Worm (Caenorhabditis elegans) whole organism, L1 larva: ENCODE results near the gene kin-19.

Experiments used
- C04F5.9 ChIP-seq: sonication (generic microtip); optimal IDR thresholded peaks from 2 replicates; lab custom pipeline; 2016; ENCODE audit warnings: missing genetic modification characterization, missing compliant biosample characterization
- C16A3.4 ChIP-seq: fragments of 150-350 bp; optimal IDR thresholded peaks from 2 replicates; lab custom pipeline; 2014; ENCODE audit warnings: missing biosample characterization, missing genetic modification characterization
- Y116A8C.19 ChIP-seq: sonication (generic microtip); optimal IDR thresholded peaks from 2 replicates; lab custom pipeline; 2016; ENCODE audit warnings: missing compliant biosample characterization, missing genetic modification characterization, borderline replicate concordance
- aha-1 ChIP-seq: fragments of 150-350 bp; optimal IDR thresholded peaks from 2 replicates; lab custom pipeline; 2014; ENCODE audit warnings: missing biosample characterization, missing genetic modification characterization
- ceh-8 ChIP-seq: fragments of 200-800 bp; sonication (Bioruptor generic); optimal IDR thresholded peaks from 2 replicates; lab custom pipeline; 2018; ENCODE audit warnings: mild to moderate bottlenecking, missing genetic modification characterization, moderate library complexity, missing compliant biosample characterization
- ceh-82 ChIP-seq, 3 experiments: fragments of 150-350 bp in 1 of 3; sonication (generic microtip) in 2 of 3; optimal IDR thresholded peaks; 2 replicates each; lab custom pipeline; 2014 to 2017; ENCODE audit warnings: missing biosample characterization in 3 of 3, missing genetic modification characterization in 3 of 3
- ceh-90 ChIP-seq: sonication (generic microtip); optimal IDR thresholded peaks from 2 replicates; lab custom pipeline; 2016; ENCODE audit warnings: missing genetic modification characterization, missing compliant biosample characterization
- dpl-1 ChIP-seq, 3 experiments: fragments of 150-350 bp in 2 of 3; sonication (generic microtip) in 1 of 3; optimal IDR thresholded peaks; 2 replicates each; lab custom pipeline; 2014 to 2017; ENCODE audit warnings: missing biosample characterization in 3 of 3, missing genetic modification characterization in 3 of 3, missing genetic modification reagents in 3 of 3
- efl-1 ChIP-seq, 4 experiments: fragments of 150-350 bp; optimal IDR thresholded peaks in 3 of 4; peaks in 1 of 4; 1 replicate in 1 of 4; 2 replicates in 3 of 4; lab custom pipeline; 2014; ENCODE audit warnings: missing biosample characterization in 2 of 4, missing genetic modification characterization in 2 of 4, missing genetic modification reagents in 2 of 4
- efl-3 ChIP-seq: fragments of 200-800 bp; sonication (Bioruptor generic); optimal IDR thresholded peaks from 2 replicates; lab custom pipeline; 2018; ENCODE audit warnings: mild to moderate bottlenecking, missing genetic modification characterization, missing compliant biosample characterization
- egl-13 ChIP-seq: sonication (generic microtip); optimal IDR thresholded peaks from 2 replicates; lab custom pipeline; 2016; ENCODE audit warnings: missing genotype, missing genetic modification reagents, missing genetic modification characterization, missing compliant biosample characterization
- egl-27 ChIP-seq, 2 experiments: fragments of 150-350 bp in 1 of 2; sonication (generic microtip); optimal IDR thresholded peaks; 3 replicates each; lab custom pipeline; 2017 to 2018; ENCODE audit warnings: missing biosample characterization in 2 of 2, missing genetic modification characterization in 2 of 2, missing genetic modification reagents in 2 of 2
- elt-3 ChIP-seq, 6 experiments: fragments of 150-350 bp in 1 of 6; sonication (generic microtip); optimal IDR thresholded peaks; 2 replicates each; lab custom pipeline; 2017 to 2018; ENCODE audit warnings: missing biosample characterization in 6 of 6, missing genetic modification characterization in 6 of 6, inconsistent platforms in 1 of 6
- fkh-10 ChIP-seq: sonication (generic microtip); optimal IDR thresholded peaks from 2 replicates; lab custom pipeline; 2017; ENCODE audit warnings: missing biosample characterization, missing genetic modification reagents, missing genetic modification characterization
- fkh-4 ChIP-seq: sonication (generic microtip); optimal IDR thresholded peaks from 2 replicates; lab custom pipeline; 2016; ENCODE audit warnings: missing compliant biosample characterization, missing genetic modification characterization, borderline replicate concordance
- fkh-8 ChIP-seq: sonication (generic microtip); optimal IDR thresholded peaks from 2 replicates; lab custom pipeline; 2016; ENCODE audit warnings: mild to moderate bottlenecking, missing genetic modification characterization, missing compliant biosample characterization
- fos-1 ChIP-seq: fragments of 150-350 bp; optimal IDR thresholded peaks from 2 replicates; lab custom pipeline; 2014; ENCODE audit warnings: missing biosample characterization, missing genetic modification characterization
- grh-1 ChIP-seq: fragments of 200-800 bp; sonication (Bioruptor generic); IDR thresholded peaks from 2 replicates; pipeline ENCODE4 v1.3.6; 2022; ENCODE audit warnings: missing genetic modification reagents, missing genetic modification characterization, missing compliant biosample characterization
- hlh-4 ChIP-seq: sonication (generic microtip); optimal IDR thresholded peaks from 2 replicates; lab custom pipeline; 2016; ENCODE audit warnings: mild to moderate bottlenecking, missing genetic modification characterization, missing compliant biosample characterization
- irx-1 ChIP-seq: sonication (generic microtip); optimal IDR thresholded peaks from 2 replicates; lab custom pipeline; 2016; ENCODE audit warnings: missing genetic modification characterization, missing compliant biosample characterization
- isw-1 ChIP-seq: fragments of 200-800 bp; sonication (Bioruptor generic); IDR thresholded peaks from 2 replicates; pipeline ENCODE4 v1.3.6; 2022; ENCODE audit warnings: missing genetic modification characterization, missing compliant biosample characterization
- lin-14 ChIP-seq: fragments of 200-800 bp; sonication (Bioruptor generic); optimal IDR thresholded peaks from 2 replicates; lab custom pipeline; 2018; ENCODE audit warnings: mild to moderate bottlenecking, missing genetic modification characterization, moderate library complexity, missing compliant biosample characterization
- lsy-2 ChIP-seq, 2 experiments: fragments of 150-350 bp; optimal IDR thresholded peaks; 2 replicates each; lab custom pipeline; 2014; ENCODE audit warnings: missing biosample characterization in 2 of 2, missing genetic modification characterization in 2 of 2
- mab-9 ChIP-seq: fragments of 200-800 bp; sonication (Bioruptor generic); IDR thresholded peaks from 2 replicates; pipeline ENCODE4 v1.3.6; 2022; ENCODE audit warnings: missing genetic modification reagents, missing genetic modification characterization, missing compliant biosample characterization
- nhr-11 ChIP-seq: fragments of 150-350 bp; optimal IDR thresholded peaks from 2 replicates; lab custom pipeline; 2014; ENCODE audit warnings: missing biosample characterization, missing genetic modification characterization
- nhr-19 ChIP-seq: fragments of 200-800 bp; sonication (Bioruptor generic); conservative IDR thresholded peaks from 2 replicates; pipeline ENCODE4 v1.3.6; 2022; ENCODE audit warnings: missing genetic modification characterization, missing compliant biosample characterization
- nhr-20 ChIP-seq: sonication (generic microtip); optimal IDR thresholded peaks from 2 replicates; lab custom pipeline; 2016; ENCODE audit warnings: mild to moderate bottlenecking, missing genetic modification characterization, missing compliant biosample characterization
- nhr-237 ChIP-seq: fragments of 150-350 bp; optimal IDR thresholded peaks from 2 replicates; lab custom pipeline; 2014; ENCODE audit warnings: missing biosample characterization, missing genetic modification characterization
- nhr-76 ChIP-seq: sonication (generic microtip); optimal IDR thresholded peaks from 2 replicates; lab custom pipeline; 2017; ENCODE audit warnings: missing biosample characterization, missing genetic modification characterization
- nhr-85 ChIP-seq: sonication (generic microtip); peaks from one replicate; lab custom pipeline; 2016; ENCODE audit warnings: missing genetic modification characterization, inconsistent platforms, missing compliant biosample characterization
- nhr-90 ChIP-seq: sonication (generic microtip); optimal IDR thresholded peaks from 2 replicates; lab custom pipeline; 2016; ENCODE audit warnings: mild to moderate bottlenecking, missing genetic modification characterization, missing compliant biosample characterization; ENCODE audit not compliant: poor library complexity
- pag-3 ChIP-seq: sonication (generic microtip); optimal IDR thresholded peaks from 2 replicates; lab custom pipeline; 2017; ENCODE audit warnings: missing genetic modification characterization, mild to moderate bottlenecking, missing compliant biosample characterization, antibody characterized with exemption, borderline replicate concordance; ENCODE audit not compliant: insufficient read depth
- rnt-1 ChIP-seq: sonication (generic microtip); optimal IDR thresholded peaks from 2 replicates; lab custom pipeline; 2016; ENCODE audit warnings: mild to moderate bottlenecking, missing genetic modification characterization, moderate library complexity, missing compliant biosample characterization
- snpc-4 ChIP-seq: fragments of 150-350 bp; optimal IDR thresholded peaks from 2 replicates; lab custom pipeline; 2014; ENCODE audit warnings: missing biosample characterization, missing genetic modification characterization
- sox-4 ChIP-seq: sonication (generic microtip); optimal IDR thresholded peaks from 2 replicates; lab custom pipeline; 2016; ENCODE audit warnings: missing genetic modification characterization, missing compliant biosample characterization
- sptf-1 ChIP-seq: fragments of 150-350 bp; optimal IDR thresholded peaks from 2 replicates; lab custom pipeline; 2014; ENCODE audit warnings: missing biosample characterization, missing genetic modification characterization
- sup-37 ChIP-seq: fragments of 200-800 bp; sonication (Bioruptor generic); optimal IDR thresholded peaks from 2 replicates; lab custom pipeline; 2018; ENCODE audit warnings: mild to moderate bottlenecking, missing genetic modification characterization, missing compliant biosample characterization
- unc-130 ChIP-seq: fragments of 150-350 bp; optimal IDR thresholded peaks from 2 replicates; lab custom pipeline; 2017; ENCODE audit warnings: missing biosample characterization, missing genetic modification characterization, inconsistent platforms
- unc-62 ChIP-seq: fragments of 150-350 bp; optimal IDR thresholded peaks from 2 replicates; lab custom pipeline; 2014; ENCODE audit warnings: missing biosample characterization, missing genetic modification reagents, missing genetic modification characterization
- unc-86 ChIP-seq: sonication (generic microtip); optimal IDR thresholded peaks from 2 replicates; lab custom pipeline; 2016; ENCODE audit warnings: missing genetic modification characterization, missing compliant biosample characterization
- vab-15 ChIP-seq: sonication (generic microtip); optimal IDR thresholded peaks from 2 replicates; lab custom pipeline; 2017; ENCODE audit warnings: missing genotype, mild to moderate bottlenecking, missing genetic modification characterization, missing compliant biosample characterization
- xbp-1 ChIP-seq: sonication (generic microtip); optimal IDR thresholded peaks from 2 replicates; lab custom pipeline; 2016; ENCODE audit warnings: missing genetic modification characterization, missing compliant biosample characterization
- zag-1 ChIP-seq: fragments of 150-350 bp; optimal IDR thresholded peaks from 2 replicates; lab custom pipeline; 2014; ENCODE audit warnings: missing biosample characterization, missing genetic modification characterization
- ztf-11 ChIP-seq, 2 experiments: sonication (generic microtip); optimal IDR thresholded peaks; 2 replicates each; lab custom pipeline; 2016 to 2017; ENCODE audit warnings: missing genetic modification characterization in 2 of 2, missing biosample characterization in 1 of 2, missing compliant biosample characterization in 1 of 2
- ztf-4 ChIP-seq: fragments of 150-350 bp; optimal IDR thresholded peaks from 2 replicates; lab custom pipeline; 2014; ENCODE audit warnings: missing biosample characterization, missing genetic modification characterization

kin-19 gene

ce11 chrIII:4120386-4120785, 34.0 kb upstream of the kin-19 start:
- peak; percentile 7 for TF ChIP-seq nhr-85 (tag; lab: Kevin White, UChicago)
- TF ChIP-seq dpl-1 (GFP tag; optimal IDR thresholded peaks at IDR 0.05; lab: Kevin White, UChicago) = peak in 1 of 3 experiments; percentile 3
- TF ChIP-seq xbp-1 = no peak
- TF ChIP-seq rnt-1 (tag; lab: Kevin White, UChicago) = no peak
- no peak for TF ChIP-seq efl-1 (optimal IDR thresholded peaks at IDR 0.05; lab: Kevin White, UChicago)
- peak; percentile 28 to 35 for TF ChIP-seq efl-1 (GFP tag; optimal IDR thresholded peaks at IDR 0.05 in 1 of 2; lab: Kevin White, UChicago)
- TF ChIP-seq nhr-11 = no peak
- TF ChIP-seq ztf-11 (tag; optimal IDR thresholded peaks at IDR 0.05; lab: Kevin White, UChicago) = no peak
- no peak for TF ChIP-seq mab-9

DNA sequence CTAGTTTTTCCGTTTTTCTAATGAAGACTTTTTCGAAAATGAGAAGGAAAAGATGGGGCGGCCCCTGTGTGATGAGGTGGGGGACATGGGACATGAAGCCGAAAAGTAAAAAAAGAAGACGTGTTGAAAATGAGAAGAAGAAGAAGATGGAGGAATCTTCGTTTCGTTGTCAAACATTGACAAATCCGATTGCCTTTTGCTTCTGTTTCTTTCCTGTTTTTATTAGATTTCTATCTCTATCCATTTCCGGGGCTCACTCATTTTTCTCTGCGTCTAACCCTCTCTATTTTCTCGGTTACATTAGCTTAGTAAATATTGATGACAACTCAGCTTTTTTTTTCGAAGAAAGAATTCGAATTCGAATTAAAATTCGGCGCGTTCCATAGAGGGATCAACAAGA, 33.3 kb upstream of the kin-19 start:
- TF ChIP-seq C16A3.4 (no peak), fkh-10 (no peak), fkh-8 (tag; lab: Kevin White, UChicago) (no peak), ztf-11 (tag; optimal IDR thresholded peaks at IDR 0.05; lab: Kevin White, UChicago) (no peak), nhr-20 (no peak), pag-3 (no peak), lin-14 (GFP tag; lab: Kevin White, UChicago) (peak; percentile 45), efl-1 (optimal IDR thresholded peaks at IDR 0.05; lab: Kevin White, UChicago) (no peak), efl-1 (GFP tag; optimal IDR thresholded peaks at IDR 0.05 in 1 of 2; lab: Kevin White, UChicago) (no peak), nhr-90 (tag; lab: Kevin White, UChicago) (no peak), zag-1 (tag; lab: Kevin White, UChicago) (no peak), ztf-4 (no peak), fos-1 (no peak), sox-4 (no peak), egl-13 (tag; lab: Kevin White, UChicago) (peak; percentile 32)

DNA sequence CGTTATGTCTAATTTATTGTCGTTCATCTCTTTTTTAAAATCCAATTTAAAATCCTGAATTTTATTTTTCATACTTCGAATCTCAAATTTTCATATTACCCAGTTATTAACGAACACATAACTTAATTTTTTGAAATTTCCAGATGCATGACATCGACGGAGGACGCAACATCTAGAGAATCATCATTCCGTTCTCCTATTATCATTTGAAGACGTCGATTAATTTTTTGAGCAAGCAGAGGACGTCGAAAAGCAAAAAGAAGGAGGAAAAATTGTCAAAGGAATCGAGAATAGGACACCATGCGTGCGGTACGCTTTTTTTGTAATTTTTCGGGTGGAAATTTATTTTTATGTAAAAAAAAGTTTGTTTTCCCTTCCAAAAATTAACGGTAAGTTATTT, 28.6 kb upstream of the kin-19 start, which contains the start of gene unc-103:
Gene unc-103 (plus strand): TSS at position 301 of the 400 bp plus-strand sequence.
- TF ChIP-seq unc-62 (GFP tag; lab: Kevin White, UChicago) (no peak), efl-1 (optimal IDR thresholded peaks at IDR 0.05; lab: Kevin White, UChicago) (no peak), efl-1 (GFP tag; optimal IDR thresholded peaks at IDR 0.05 in 1 of 2; lab: Kevin White, UChicago) (peak in 1 of 2 experiments; percentile 9), lin-14 (GFP tag; lab: Kevin White, UChicago) (no peak)
- TF ChIP-seq, all 84 proteins: peak for 1

DNA sequence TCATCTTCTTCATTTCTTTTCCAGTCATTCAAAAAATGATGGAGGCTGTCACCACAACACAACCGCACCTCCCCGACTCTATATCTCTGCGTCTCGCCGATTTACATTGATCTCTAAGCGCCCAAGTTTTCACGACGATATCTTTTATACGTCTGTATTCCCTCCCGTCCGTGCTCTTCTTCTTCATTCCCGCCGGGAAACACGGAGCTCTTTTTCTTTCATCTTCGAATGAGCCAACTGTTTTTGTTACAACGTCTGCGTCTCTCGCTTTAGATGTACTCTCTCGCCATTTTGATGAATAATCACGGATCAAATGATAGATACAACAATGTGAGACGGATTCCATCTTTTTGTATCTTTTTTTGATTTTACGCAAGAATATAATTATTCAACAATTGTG, 27.2 kb upstream of the kin-19 start:
- TF ChIP-seq sptf-1 (tag; lab: Kevin White, UChicago) (no peak), nhr-11 (peak; percentile 2), snpc-4 (tag; lab: Kevin White, UChicago) (no peak), grh-1 (GFP tag; lab: Robert Waterston, UW) (no peak), efl-1 (optimal IDR thresholded peaks at IDR 0.05; lab: Kevin White, UChicago) (peak in 1 of 2 experiments; percentile 34), efl-1 (GFP tag; optimal IDR thresholded peaks at IDR 0.05 in 1 of 2; lab: Kevin White, UChicago) (peak in 1 of 2 experiments; percentile 90), fos-1 (no peak), efl-3 (GFP tag; lab: Kevin White, UChicago) (no peak), unc-86 (no peak), vab-15 (tag; lab: Kevin White, UChicago) (no peak), fkh-4 (no peak), isw-1 (GFP tag; lab: Robert Waterston, UW) (no peak), nhr-90 (tag; lab: Kevin White, UChicago) (no peak), irx-1 (tag; lab: Kevin White, UChicago) (no peak), ztf-11 (tag; optimal IDR thresholded peaks at IDR 0.05; lab: Kevin White, UChicago) (no peak), hlh-4 (no peak), ceh-8 (GFP tag; lab: Kevin White, UChicago) (no peak), nhr-19 (peak; percentile 59), elt-3 (tag; optimal IDR thresholded peaks at IDR 0.05; lab: Kevin White, UChicago) (no peak), Y116A8C.19 (tag; lab: Kevin White, UChicago) (no peak), ceh-90 (tag; lab: Kevin White, UChicago) (no peak), nhr-76 (no peak), sup-37 (peak; percentile 21), aha-1 (tag; lab: Kevin White, UChicago) (no peak), ceh-82 (tag; optimal IDR thresholded peaks at IDR 0.05; lab: Kevin White, UChicago) (no peak), nhr-237 (tag; lab: Kevin White, UChicago) (no peak), unc-130 (tag; lab: Kevin White, UChicago) (peak; percentile 32), nhr-85 (tag; lab: Kevin White, UChicago) (no peak), lin-14 (GFP tag; lab: Kevin White, UChicago) (peak; percentile 69), C04F5.9 (tag; lab: Kevin White, UChicago) (no peak), lsy-2 (tag; optimal IDR thresholded peaks at IDR 0.05; lab: Kevin White, UChicago) (peak; percentile 33 to 37), rnt-1 (tag; lab: Kevin White, UChicago) (peak; percentile 81), egl-27 (tag; optimal IDR thresholded peaks at IDR 0.05; lab: Kevin White, UChicago) (no peak)
